Worm (Caenorhabditis elegans) whole organism, L3 larva: ENCODE measurements around the gene T10G3.3.
"Not testable (repeated sequence)": the region's sequence is repeated elsewhere in the genome, so short reads cannot be mapped to it uniquely, and the experiment has no call there.

ENCODE experiments used
- egl-27 ChIP-seq: sonication (generic microtip); optimal IDR thresholded peaks from 4 replicates; lab custom pipeline; 2017; ENCODE audit warnings: missing biosample characterization, missing genetic modification reagents, missing genetic modification characterization
- fos-1 ChIP-seq: fragments of 150-350 bp; optimal IDR thresholded peaks from 2 replicates; lab custom pipeline; 2014; ENCODE audit warnings: missing biosample characterization, missing genetic modification characterization
- mml-1 ChIP-seq: fragments of 150-350 bp; sonication (generic microtip); optimal IDR thresholded peaks from 3 replicates; lab custom pipeline; 2014; ENCODE audit warnings: missing biosample characterization, missing genetic modification characterization
- nhr-76 ChIP-seq: fragments of 150-350 bp; sonication (generic microtip); optimal IDR thresholded peaks from 5 replicates; lab custom pipeline; 2014; ENCODE audit warnings: missing biosample characterization, missing genetic modification characterization

DNA sequence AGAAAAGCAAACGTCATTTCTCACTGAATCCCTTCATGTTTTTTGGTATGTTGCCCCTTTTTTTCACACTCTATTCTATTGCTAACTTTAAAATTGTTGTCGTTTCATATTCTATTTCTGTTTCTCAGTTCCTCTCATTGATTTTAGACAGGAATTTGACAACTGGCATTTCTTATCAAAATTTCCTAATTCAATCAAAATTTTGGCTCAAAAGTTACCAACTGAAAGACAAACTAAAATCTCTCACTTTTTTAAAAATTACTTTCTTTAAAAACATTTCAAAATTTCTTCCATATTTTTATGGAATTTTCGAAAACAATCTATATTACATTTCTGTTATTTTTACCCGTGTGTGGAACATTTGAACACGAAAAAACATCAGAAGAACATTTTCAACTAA is 46.5 kb downstream of the T10G3.3 start, which contains the start of gene Y2H9A.6:
- TF ChIP-seq fos-1, egl-27, mml-1, nhr-76 (tag; lab: Kevin White, UChicago): not testable (repeated sequence)
